Fruit fly (Drosophila melanogaster) whole organism, embryonic: ENCODE data around the gene CG31445.

Source experiments
- Adf1 ChIP-seq: fragments of 200-800 bp; sonication (Bioruptor generic); IDR thresholded peaks from 2 replicates; pipeline ENCODE4 v1.3.6; 2022; ENCODE audit warnings: missing biosample characterization, missing genetic modification characterization
- Antp ChIP-seq: fragments of 200-800 bp; sonication (Bioruptor generic); optimal IDR thresholded peaks from 3 replicates; lab custom pipeline; 2016; ENCODE audit warnings: missing biosample characterization, missing genetic modification characterization
- CG10979 ChIP-seq: fragments of 200-800 bp; sonication (Bioruptor generic); optimal IDR thresholded peaks from 2 replicates; lab custom pipeline; 2018; ENCODE audit warnings: missing biosample characterization, mild to moderate bottlenecking, missing genetic modification characterization, moderate library complexity
- CG11085 ChIP-seq: fragments of 200-800 bp; sonication (Bioruptor generic); IDR thresholded peaks from 2 replicates; pipeline ENCODE4 v1.3.6; 2022; ENCODE audit warnings: missing biosample characterization, missing genetic modification characterization
- CG11695 ChIP-seq: fragments of 200-800 bp; sonication (Bioruptor generic); IDR thresholded peaks from 3 replicates; pipeline ENCODE4 v1.3.6; 2022; ENCODE audit warnings: missing biosample characterization, missing genetic modification characterization
- CG12659 ChIP-seq: fragments of 200-800 bp; sonication (Bioruptor generic); optimal IDR thresholded peaks from 3 replicates; lab custom pipeline; 2017; ENCODE audit warnings: mild to moderate bottlenecking, missing biosample characterization, missing genetic modification reagents, missing genetic modification characterization
- CG14667 ChIP-seq: fragments of 200-800 bp; sonication (Bioruptor generic); IDR thresholded peaks from 2 replicates; pipeline ENCODE4 v1.3.6; 2022; ENCODE audit warnings: missing biosample characterization, missing genetic modification characterization
- CG15073 ChIP-seq: fragments of 200-800 bp; sonication (Bioruptor generic); optimal IDR thresholded peaks from 2 replicates; lab custom pipeline; 2016; ENCODE audit warnings: missing biosample characterization, missing genetic modification characterization
- CG16779 ChIP-seq: fragments of 200-800 bp; sonication (Bioruptor generic); IDR thresholded peaks from 2 replicates; pipeline ENCODE4 v1.3.6; 2022; ENCODE audit warnings: missing biosample characterization, missing genetic modification characterization
- CG1792 ChIP-seq: fragments of 200-800 bp; sonication (Bioruptor generic); optimal IDR thresholded peaks from 2 replicates; lab custom pipeline; 2016; ENCODE audit warnings: missing biosample characterization, missing genetic modification characterization
- CG1832 ChIP-seq: fragments of 200-800 bp; sonication (Bioruptor generic); optimal IDR thresholded peaks from 2 replicates; lab custom pipeline; 2017; ENCODE audit warnings: missing biosample characterization, mild to moderate bottlenecking, missing genetic modification characterization, inconsistent platforms
- CG18764 ChIP-seq: fragments of 200-800 bp; sonication (Bioruptor generic); optimal IDR thresholded peaks from 3 replicates; lab custom pipeline; 2016; ENCODE audit warnings: missing biosample characterization, missing genetic modification characterization
- CG2116 ChIP-seq: fragments of 200-800 bp; sonication (Bioruptor generic); optimal IDR thresholded peaks from 3 replicates; lab custom pipeline; 2018; ENCODE audit warnings: missing biosample characterization, mild to moderate bottlenecking, missing genetic modification characterization
- CG31224 ChIP-seq: fragments of 200-800 bp; sonication (Bioruptor generic); IDR thresholded peaks from 2 replicates; pipeline ENCODE4 v1.3.6; 2022; ENCODE audit warnings: missing biosample characterization, missing genetic modification characterization
- CG33213 ChIP-seq: fragments of 200-800 bp; sonication (Bioruptor generic); optimal IDR thresholded peaks from 3 replicates; lab custom pipeline; 2016; ENCODE audit warnings: missing biosample characterization, missing genetic modification characterization
- CG34422 ChIP-seq: fragments of 200-800 bp; sonication (Bioruptor generic); IDR thresholded peaks from 3 replicates; pipeline ENCODE4 v1.3.6; 2022; ENCODE audit warnings: missing biosample characterization, missing genetic modification characterization
- CG3995 ChIP-seq: fragments of 200-800 bp; sonication (Bioruptor generic); optimal IDR thresholded peaks from 3 replicates; lab custom pipeline; 2016; ENCODE audit warnings: missing biosample characterization, missing genetic modification characterization
- CG43689 ChIP-seq: fragments of 200-800 bp; sonication (Bioruptor generic); IDR thresholded peaks from 2 replicates; pipeline ENCODE4 v1.3.6; 2022; ENCODE audit warnings: missing biosample characterization, missing genetic modification characterization
- CG4854 ChIP-seq: fragments of 200-800 bp; sonication (Bioruptor generic); optimal IDR thresholded peaks from 2 replicates; lab custom pipeline; 2016; ENCODE audit warnings: missing biosample characterization, missing genetic modification characterization, inconsistent platforms
- CG8765 ChIP-seq: fragments of 200-800 bp; sonication (Bioruptor generic); IDR thresholded peaks from 2 replicates; pipeline ENCODE4 v1.3.6; 2022; ENCODE audit warnings: missing biosample characterization, missing genetic modification characterization
- CG9215 ChIP-seq: fragments of 200-800 bp; sonication (Bioruptor generic); IDR thresholded peaks from 2 replicates; pipeline ENCODE4 v1.3.6; 2022; ENCODE audit warnings: missing biosample characterization, missing genetic modification characterization
- CG9437 ChIP-seq: fragments of 200-800 bp; sonication (Bioruptor generic); optimal IDR thresholded peaks from 2 replicates; lab custom pipeline; 2018; ENCODE audit warnings: missing biosample characterization, mild to moderate bottlenecking, missing genetic modification characterization
- CG9817 ChIP-seq: fragments of 200-800 bp; sonication (Bioruptor generic); optimal IDR thresholded peaks from 2 replicates; lab custom pipeline; 2018; ENCODE audit warnings: missing biosample characterization, mild to moderate bottlenecking, missing genetic modification characterization, moderate library complexity
- Camta ChIP-seq: fragments of 200-800 bp; sonication (Bioruptor generic); optimal IDR thresholded peaks from 2 replicates; lab custom pipeline; 2016; ENCODE audit warnings: missing biosample characterization, missing genetic modification characterization
- CoRest ChIP-seq: fragments of 200-800 bp; sonication (Bioruptor generic); optimal IDR thresholded peaks from 3 replicates; lab custom pipeline; 2018; ENCODE audit warnings: missing biosample characterization, mild to moderate bottlenecking, missing genetic modification characterization, moderate library complexity
- ERR ChIP-seq: fragments of 200-800 bp; sonication (Bioruptor generic); optimal IDR thresholded peaks from 2 replicates; lab custom pipeline; 2016; ENCODE audit warnings: missing biosample characterization, missing genetic modification characterization
- Fer2 ChIP-seq: fragments of 200-800 bp; sonication (Bioruptor generic); optimal IDR thresholded peaks from 2 replicates; lab custom pipeline; 2018; ENCODE audit warnings: missing biosample characterization, mild to moderate bottlenecking, missing genetic modification characterization, moderate library complexity
- HLH4C ChIP-seq: fragments of 200-800 bp; sonication (Bioruptor generic); IDR thresholded peaks from 3 replicates; pipeline ENCODE4 v1.3.6; 2022; ENCODE audit warnings: missing biosample characterization, missing genetic modification characterization; ENCODE audit not compliant: partially characterized antibody
- HmgD ChIP-seq: fragments of 200-800 bp; sonication (Bioruptor generic); optimal IDR thresholded peaks from 3 replicates; lab custom pipeline; 2016; ENCODE audit warnings: missing biosample characterization, missing genetic modification characterization
- Hr3 ChIP-seq: fragments of 200-800 bp; sonication (Bioruptor generic); optimal IDR thresholded peaks from 3 replicates; lab custom pipeline; 2016; ENCODE audit warnings: missing biosample characterization, missing genetic modification characterization
- Lim3 ChIP-seq: fragments of 200-800 bp; sonication (Bioruptor generic); IDR thresholded peaks from 2 replicates; pipeline ENCODE4 v1.3.6; 2022; ENCODE audit warnings: missing biosample characterization, missing genetic modification characterization
- Meics ChIP-seq: fragments of 200-800 bp; sonication (Bioruptor generic); optimal IDR thresholded peaks from 2 replicates; lab custom pipeline; 2017; ENCODE audit warnings: missing biosample characterization, mild to moderate bottlenecking, missing genetic modification characterization
- Xrp1 ChIP-seq: fragments of 200-800 bp; sonication (Bioruptor generic); IDR thresholded peaks from 2 replicates; pipeline ENCODE4 v1.3.6; 2022; ENCODE audit warnings: missing biosample characterization, missing genetic modification characterization
- ap ChIP-seq: fragments of 200-800 bp; sonication (Bioruptor generic); IDR thresholded peaks from 2 replicates; pipeline ENCODE4 v1.3.6; 2022; ENCODE audit warnings: missing biosample characterization, missing genetic modification characterization
- cwo ChIP-seq: fragments of 200-800 bp; sonication (Bioruptor generic); optimal IDR thresholded peaks from 3 replicates; lab custom pipeline; 2017; ENCODE audit warnings: missing biosample characterization, missing genetic modification characterization, mild to moderate bottlenecking, moderate library complexity, missing genetic modification reagents
- dati ChIP-seq: fragments of 200-800 bp; sonication (Bioruptor generic); IDR thresholded peaks from 2 replicates; pipeline ENCODE4 v1.3.6; 2022; ENCODE audit warnings: missing biosample characterization, missing genetic modification characterization
- esg ChIP-seq: fragments of 200-800 bp; sonication (Bioruptor generic); conservative IDR thresholded peaks from 2 replicates; pipeline ENCODE4 v1.3.6; 2022; ENCODE audit warnings: missing biosample characterization, missing genetic modification characterization
- gro ChIP-seq: fragments of 200-800 bp; sonication (Bioruptor generic); optimal IDR thresholded peaks from 2 replicates; lab custom pipeline; 2016; ENCODE audit warnings: missing biosample characterization, missing genetic modification characterization
- ham ChIP-seq: fragments of 200-800 bp; sonication (Bioruptor generic); IDR thresholded peaks from 2 replicates; pipeline ENCODE4 v1.3.6; 2022; ENCODE audit warnings: missing biosample characterization, missing genetic modification characterization
- hth ChIP-seq: fragments of >200 bp; optimal IDR thresholded peaks from 2 replicates; lab custom pipeline; 2017; ENCODE audit warnings: inconsistent platforms
- inv ChIP-seq: fragments of 200-800 bp; sonication (Bioruptor generic); IDR thresholded peaks from 2 replicates; pipeline ENCODE4 v1.3.6; 2022; ENCODE audit warnings: missing biosample characterization, missing genetic modification characterization; ENCODE audit not compliant: partially characterized antibody
- jumu ChIP-seq: fragments of 200-800 bp; sonication (Bioruptor generic); optimal IDR thresholded peaks from 3 replicates; lab custom pipeline; 2016; ENCODE audit warnings: missing biosample characterization, missing genetic modification characterization
- lola ChIP-seq, 3 experiments: fragments of >200 bp in 2 of 3; fragments of 200-800 bp in 1 of 3; sonication (Bioruptor generic) in 1 of 3; optimal IDR thresholded peaks; 2 replicates each; lab custom pipeline; 2017 to 2019; ENCODE audit warnings: missing biosample characterization in 3 of 3, missing genetic modification characterization in 3 of 3, mild to moderate bottlenecking in 1 of 3, moderate library complexity in 1 of 3
- nmo ChIP-seq: fragments of 200-800 bp; sonication (Bioruptor generic); optimal IDR thresholded peaks from 2 replicates; lab custom pipeline; 2018; ENCODE audit warnings: missing biosample characterization, mild to moderate bottlenecking, missing genetic modification characterization, moderate library complexity
- sc ChIP-seq, 3 experiments: fragments of >200 bp in 2 of 3; fragments of 200-800 bp in 1 of 3; sonication (Bioruptor generic) in 1 of 3; optimal IDR thresholded peaks; 2 replicates in 2 of 3; 3 replicates in 1 of 3; lab custom pipeline; 2017; ENCODE audit warnings: mild to moderate bottlenecking in 1 of 3, missing biosample characterization in 1 of 3, missing genetic modification characterization in 1 of 3, missing genetic modification reagents in 1 of 3
- slp2 ChIP-seq: fragments of 200-800 bp; sonication (Bioruptor generic); optimal IDR thresholded peaks from 2 replicates; lab custom pipeline; 2016; ENCODE audit warnings: missing biosample characterization, missing genetic modification characterization
- sna ChIP-seq: fragments of 200-800 bp; sonication (Bioruptor generic); IDR thresholded peaks from 2 replicates; pipeline ENCODE4 v1.3.6; 2022; ENCODE audit warnings: missing biosample characterization, missing genetic modification characterization; ENCODE audit not compliant: partially characterized antibody
- tll ChIP-seq, 2 experiments: fragments of 200-800 bp in 1 of 2; fragments of >200 bp in 1 of 2; sonication (Bioruptor generic) in 1 of 2; optimal IDR thresholded peaks; 2 replicates each; lab custom pipeline; 2017 to 2019; ENCODE audit warnings: missing biosample characterization in 2 of 2, missing genetic modification characterization in 2 of 2, mild to moderate bottlenecking in 1 of 2, moderate library complexity in 1 of 2
- wdn ChIP-seq: fragments of 200-800 bp; sonication (Bioruptor generic); IDR thresholded peaks from 2 replicates; pipeline ENCODE4 v1.3.6; 2022; ENCODE audit warnings: missing biosample characterization, missing genetic modification characterization
- zfh1 ChIP-seq: fragments of 200-800 bp; sonication (Bioruptor generic); IDR thresholded peaks from 3 replicates; pipeline ENCODE4 v1.3.6; 2022; ENCODE audit warnings: missing biosample characterization, missing genetic modification characterization

Gene CG31445

dm6 chr3R:29219948-29220347, 24.7 kb downstream of the CG31445 start, which contains the start of gene eEF1gamma (continued):
- TF ChIP-seq CG16779 (peak; percentile 93), ERR (GFP tag; lab: Kevin White, UChicago) (peak; percentile 82), CG1792 (GFP tag; lab: Kevin White, UChicago) (peak; percentile 93), wdn (GFP tag; lab: Robert Waterston, UW) (peak; percentile 89), CG3995 (GFP tag; lab: Kevin White, UChicago) (peak; percentile 80), CoRest (tag; lab: Kevin White, UChicago) (peak; percentile 89), HLH4C (peak; percentile 95), gro (GFP tag; lab: Kevin White, UChicago) (peak; percentile 96), HmgD (peak; percentile 90), CG9437 (GFP tag; lab: Kevin White, UChicago) (peak; percentile 92), CG43689 (GFP tag; lab: Robert Waterston, UW) (peak; percentile 96), CG1832 (no peak), Fer2 (tag; lab: Kevin White, UChicago) (peak; percentile 93), CG12659 (GFP tag; lab: Kevin White, UChicago) (peak; percentile 98), sna (GFP tag; lab: Robert Waterston, UW) (peak; percentile 88), esg (GFP tag; lab: Robert Waterston, UW) (peak; percentile 61; the same call in 1 of the 2 replicates), Meics (GFP tag; lab: Kevin White, UChicago) (peak; percentile 98), lola (GFP tag; optimal IDR thresholded peaks at IDR 0.05; lab: Kevin White, UChicago) (peak in 1 of 3 experiments; percentile 83), zfh1 (GFP tag; lab: Robert Waterston, UW) (peak; percentile 97), CG31224 (peak; percentile 88), CG34422 (peak; percentile 95), nmo (GFP tag; lab: Kevin White, UChicago) (peak; percentile 92), dati (peak; percentile 94), CG18764 (peak; percentile 93), Adf1 (peak; percentile 77), inv (peak; percentile 92), Antp (GFP tag; lab: Kevin White, UChicago) (peak; percentile 78), CG33213 (GFP tag; lab: Kevin White, UChicago) (peak; percentile 97), CG9817 (tag; lab: Kevin White, UChicago) (peak; percentile 92), CG11085 (GFP tag; lab: Robert Waterston, UW) (peak; percentile 95), CG15073 (GFP tag; lab: Kevin White, UChicago) (peak; percentile 15), jumu (GFP tag; lab: Kevin White, UChicago) (peak; percentile 82), CG14667 (GFP tag; lab: Robert Waterston, UW) (peak; percentile 83), Hr3 (peak; percentile 85), CG11695 (GFP tag; lab: Robert Waterston, UW) (peak; percentile 90), Lim3 (GFP tag; lab: Robert Waterston, UW) (peak; percentile 64; the same call in 1 of the 2 replicates), hth (lab: Kevin White, UChicago) (no peak), CG10979 (tag; lab: Kevin White, UChicago) (peak; percentile 88), sc (optimal IDR thresholded peaks at IDR 0.05; lab: Kevin White, UChicago) (no peak), sc (GFP tag; optimal IDR thresholded peaks at IDR 0.05; lab: Kevin White, UChicago) (peak; percentile 92), slp2 (peak; percentile 91), CG4854 (GFP tag; lab: Kevin White, UChicago) (peak; percentile 94), tll (GFP tag; optimal IDR thresholded peaks at IDR 0.05; lab: Kevin White, UChicago) (peak in 1 of 2 experiments; percentile 70), CG2116 (GFP tag; lab: Kevin White, UChicago) (peak; percentile 95), Camta (peak; percentile 96), CG9215 (GFP tag; lab: Robert Waterston, UW) (peak; percentile 76), CG8765 (GFP tag; lab: Robert Waterston, UW) (peak; percentile 84), ham (peak; percentile 90; the same call in 1 of the 2 replicates), ap (peak; percentile 94), cwo (GFP tag; lab: Kevin White, UChicago) (peak; percentile 77), Xrp1 (GFP tag; lab: Robert Waterston, UW) (peak; percentile 67)
